Worm (Caenorhabditis elegans): Measurements from ENCODE around the gene lrr-1.

lrr-1 gene

DNA sequence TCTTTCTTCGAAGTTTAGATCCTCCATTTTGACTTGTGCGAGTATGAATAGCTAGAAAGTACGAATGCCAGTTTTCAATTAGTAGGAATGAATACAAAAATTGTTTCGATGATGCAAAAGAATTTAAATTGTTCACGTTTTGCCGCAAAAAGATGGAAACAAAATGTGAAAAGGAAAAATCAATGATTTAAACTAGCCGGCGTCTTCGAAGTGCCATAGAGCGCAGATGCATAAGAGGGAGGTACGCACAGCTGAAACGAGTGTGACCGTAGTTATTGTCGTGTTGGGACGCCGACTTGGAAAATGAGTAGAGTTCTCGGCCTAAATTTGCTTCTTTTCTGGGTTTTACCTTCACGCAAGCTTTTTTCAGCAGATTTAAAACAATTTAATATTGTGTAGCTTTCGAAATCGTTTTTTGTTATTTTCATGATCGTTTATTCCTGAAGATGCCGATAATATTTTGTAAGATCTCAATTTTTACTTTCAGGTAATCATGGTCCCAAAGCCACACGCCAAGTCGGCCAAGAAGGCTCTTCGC, 19.0 kb upstream of the lrr-1 start, which contains the start of the genes ify-1 and rpl-22 (continued):
- TF ChIP-seq lsy-2 (tag; optimal IDR thresholded peaks at IDR 0.05) (peak; percentile 98 to 100), nhr-6 (tag; optimal IDR thresholded peaks at IDR 0.05) (peak; percentile 89)

DNA sequence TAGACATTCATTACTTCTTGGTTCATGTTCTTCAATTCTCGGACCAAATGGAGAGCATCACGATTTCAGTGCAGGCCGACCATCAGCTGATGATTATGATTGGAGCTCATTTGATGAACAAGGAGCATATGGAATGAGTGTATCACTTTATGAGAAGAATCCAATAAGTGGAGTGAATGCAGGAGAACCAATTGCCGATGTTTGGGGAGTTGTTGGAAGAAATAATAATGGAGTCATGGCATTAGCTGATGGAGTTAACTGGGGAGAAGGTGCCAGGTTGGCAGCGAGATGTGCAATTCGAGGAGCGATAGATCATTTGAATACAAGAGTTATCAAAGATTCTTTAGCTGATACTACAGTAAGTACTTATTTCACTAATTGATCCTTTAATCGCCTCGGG, 14.5 kb upstream of the lrr-1 start:
- TF ChIP-seq nhr-237 (tag; optimal IDR thresholded peaks at IDR 0.05) (no peak), ztf-4 (tag; optimal IDR thresholded peaks at IDR 0.05) (no peak), mab-5 (tag; optimal IDR thresholded peaks at IDR 0.05) (no peak), lin-39 (tag; optimal IDR thresholded peaks at IDR 0.05) (no peak), nhr-12 (tag; optimal IDR thresholded peaks at IDR 0.05) (no peak), dmd-4 (tag; optimal IDR thresholded peaks at IDR 0.05) (no peak), unc-39 (tag; optimal IDR thresholded peaks at IDR 0.05) (no peak), unc-62 (GFP tag; optimal IDR thresholded peaks at IDR 0.05) (no peak), ztf-11 (tag; optimal IDR thresholded peaks at IDR 0.05) (no peak), blmp-1 (tag; optimal IDR thresholded peaks at IDR 0.05; ENCODE audit: insufficient read depth) (no peak), egl-27 (tag; optimal IDR thresholded peaks at IDR 0.05) (no peak), R02D3.7 (tag; optimal IDR thresholded peaks at IDR 0.05) (no peak), nhr-129 (tag; optimal IDR thresholded peaks at IDR 0.05) (no peak), ztf-1 (GFP tag; conservative IDR thresholded peaks at IDR 0.05) (no peak), C34F6.9 (tag; optimal IDR thresholded peaks at IDR 0.05) (no peak), ceh-82 (tag; optimal IDR thresholded peaks at IDR 0.05) (no peak), nhr-77 (tag; optimal IDR thresholded peaks at IDR 0.05) (no peak), zag-1 (tag; optimal IDR thresholded peaks at IDR 0.05) (no peak)

DNA sequence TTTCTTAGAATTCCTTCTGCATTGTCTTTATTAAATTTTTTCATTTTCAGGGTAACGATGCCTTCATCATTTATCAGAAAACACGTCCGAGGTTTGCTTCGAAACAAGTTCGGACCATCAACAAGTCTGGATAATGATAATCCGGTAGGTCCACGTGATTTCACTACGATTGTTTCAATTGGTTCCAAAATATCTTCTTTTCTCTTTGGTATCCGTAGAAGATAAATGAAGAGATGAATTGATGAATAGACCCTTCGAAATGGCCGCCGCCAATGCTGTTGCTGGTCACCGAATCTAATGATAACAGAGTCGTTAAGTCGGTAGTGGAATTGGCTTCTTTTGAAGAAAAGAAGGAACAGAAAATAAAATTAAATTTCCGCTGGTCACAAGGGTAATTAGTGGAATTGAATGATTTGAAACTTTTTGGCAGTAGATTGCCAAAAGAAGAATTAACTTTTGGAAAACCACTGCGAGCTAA, 13.7 kb upstream of the lrr-1 start, which contains the start of gene F33G12.6:
TSS of gene F33G12.6 (plus strand) at position 51 of the 478 bp plus-strand sequence.
- TF ChIP-seq zag-1 (tag; optimal IDR thresholded peaks at IDR 0.05) (no peak), blmp-1 (tag; optimal IDR thresholded peaks at IDR 0.05; ENCODE audit: insufficient read depth) (no peak), lsy-2 (tag; optimal IDR thresholded peaks at IDR 0.05) (peak in 1 of 2 experiments; percentile 31), peb-1 (tag; optimal IDR thresholded peaks at IDR 0.05) (no peak), nhr-12 (tag; optimal IDR thresholded peaks at IDR 0.05) (no peak), ama-1 (optimal IDR thresholded peaks at IDR 0.05) (no peak), nhr-129 (tag; optimal IDR thresholded peaks at IDR 0.05) (peak; percentile 28), dmd-4 (tag; optimal IDR thresholded peaks at IDR 0.05) (no peak), egl-27 (tag; optimal IDR thresholded peaks at IDR 0.05) (no peak), nhr-23 (tag; optimal IDR thresholded peaks at IDR 0.05) (no peak), fos-1 (tag; optimal IDR thresholded peaks at IDR 0.05) (no peak), nhr-21 (tag; optimal IDR thresholded peaks at IDR 0.05) (no peak), nhr-6 (tag; optimal IDR thresholded peaks at IDR 0.05) (no peak), mab-5 (tag; optimal IDR thresholded peaks at IDR 0.05) (no peak), ceh-16 (tag; optimal IDR thresholded peaks at IDR 0.05) (no peak), gmeb-1 (tag; optimal IDR thresholded peaks at IDR 0.05) (no peak)

DNA sequence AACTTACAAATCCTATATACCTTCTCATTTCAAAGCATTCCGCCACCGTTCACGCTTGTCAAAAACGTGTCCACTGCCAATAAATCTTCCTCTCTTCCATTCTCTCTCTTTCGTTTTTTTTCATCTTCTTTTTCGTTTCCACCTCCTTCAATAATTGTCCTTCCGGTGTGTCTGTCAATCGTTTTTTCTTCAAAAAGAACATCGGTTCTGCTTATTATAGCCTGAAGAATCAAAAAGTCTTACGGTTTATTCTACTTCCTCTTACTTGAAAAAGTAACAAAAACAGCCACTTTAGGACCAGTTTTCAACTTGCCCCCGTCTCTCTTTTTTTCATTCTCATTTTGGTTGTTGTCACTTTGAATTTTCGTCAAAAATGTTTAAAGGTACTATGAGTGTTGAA, 13.0 kb upstream of the lrr-1 start:
- TF ChIP-seq egl-27 (tag; optimal IDR thresholded peaks at IDR 0.05) = peak; percentile 28
- TF ChIP-seq ceh-16 (tag; optimal IDR thresholded peaks at IDR 0.05) = no peak
- TF ChIP-seq lin-39 (tag; optimal IDR thresholded peaks at IDR 0.05) = no peak
- TF ChIP-seq F13H6.1 (tag; optimal IDR thresholded peaks at IDR 0.05) = peak; percentile 11
- peak; percentile 19 for TF ChIP-seq sma-9 (GFP tag; optimal IDR thresholded peaks at IDR 0.05)
- no peak for TF ChIP-seq sma-9 (tag; optimal IDR thresholded peaks at IDR 0.05)
- no peak for TF ChIP-seq mdl-1 (tag; optimal IDR thresholded peaks at IDR 0.05)
- no peak for TF ChIP-seq ztf-4 (tag; optimal IDR thresholded peaks at IDR 0.05)
- no peak for TF ChIP-seq peb-1 (tag; optimal IDR thresholded peaks at IDR 0.05)
- no peak for TF ChIP-seq ztf-1 (GFP tag; conservative IDR thresholded peaks at IDR 0.05)
- no peak for TF ChIP-seq gmeb-1 (tag; optimal IDR thresholded peaks at IDR 0.05)
- no peak for TF ChIP-seq alr-1 (tag; optimal IDR thresholded peaks at IDR 0.05)
- TF ChIP-seq sma-3 (GFP tag; optimal IDR thresholded peaks at IDR 0.05) = peak; percentile 21
- TF ChIP-seq lin-13 (GFP tag; optimal IDR thresholded peaks at IDR 0.05) = no peak
- no peak for TF ChIP-seq ama-1 (optimal IDR thresholded peaks at IDR 0.05)
- no peak for TF ChIP-seq ztf-11 (tag; optimal IDR thresholded peaks at IDR 0.05)
- no peak for TF ChIP-seq aly-2 (tag; optimal IDR thresholded peaks at IDR 0.05)
- no peak for TF ChIP-seq nhr-23 (tag; optimal IDR thresholded peaks at IDR 0.05)
- TF ChIP-seq sem-4 (tag; optimal IDR thresholded peaks at IDR 0.05) = peak; percentile 31
- peak; percentile 4 for TF ChIP-seq nhr-6 (tag; optimal IDR thresholded peaks at IDR 0.05)
- TF ChIP-seq nhr-77 (tag; optimal IDR thresholded peaks at IDR 0.05) = no peak
- no peak for TF ChIP-seq zag-1 (tag; optimal IDR thresholded peaks at IDR 0.05)
- TF ChIP-seq fos-1 (tag; optimal IDR thresholded peaks at IDR 0.05) = no peak
- no peak for TF ChIP-seq R02D3.7 (tag; optimal IDR thresholded peaks at IDR 0.05)
- TF ChIP-seq nhr-10 (tag; optimal IDR thresholded peaks at IDR 0.05) = no peak
- TF ChIP-seq skn-1 (tag; optimal IDR thresholded peaks at IDR 0.05) = no peak
- TF ChIP-seq unc-62 (GFP tag; optimal IDR thresholded peaks at IDR 0.05) = no peak
- no peak for TF ChIP-seq unc-55 (GFP tag; optimal IDR thresholded peaks at IDR 0.05)
- TF ChIP-seq nhr-25 (tag; optimal IDR thresholded peaks at IDR 0.05) = peak; percentile 84
- no peak for TF ChIP-seq nhr-12 (tag; optimal IDR thresholded peaks at IDR 0.05)
- TF ChIP-seq lin-11 (tag; optimal IDR thresholded peaks at IDR 0.05) = no peak
- TF ChIP-seq ZK546.5 (tag; optimal IDR thresholded peaks at IDR 0.05) = no peak
- no peak for TF ChIP-seq snpc-4 (tag; optimal IDR thresholded peaks at IDR 0.05)
- peak; percentile 22 for TF ChIP-seq blmp-1 (tag; optimal IDR thresholded peaks at IDR 0.05; ENCODE audit: insufficient read depth)
- no peak for TF ChIP-seq elt-3 (tag; optimal IDR thresholded peaks at IDR 0.05)
- TF ChIP-seq dmd-4 (tag; optimal IDR thresholded peaks at IDR 0.05) = no peak
- no peak for TF ChIP-seq ceh-82 (tag; optimal IDR thresholded peaks at IDR 0.05)
- peak; percentile 2 for TF ChIP-seq C34F6.9 (tag; optimal IDR thresholded peaks at IDR 0.05)

All from whole organism, L2 larva.